Fruit fly (Drosophila melanogaster): ENCODE measurements around the gene Miro.

Miro gene

DNA sequence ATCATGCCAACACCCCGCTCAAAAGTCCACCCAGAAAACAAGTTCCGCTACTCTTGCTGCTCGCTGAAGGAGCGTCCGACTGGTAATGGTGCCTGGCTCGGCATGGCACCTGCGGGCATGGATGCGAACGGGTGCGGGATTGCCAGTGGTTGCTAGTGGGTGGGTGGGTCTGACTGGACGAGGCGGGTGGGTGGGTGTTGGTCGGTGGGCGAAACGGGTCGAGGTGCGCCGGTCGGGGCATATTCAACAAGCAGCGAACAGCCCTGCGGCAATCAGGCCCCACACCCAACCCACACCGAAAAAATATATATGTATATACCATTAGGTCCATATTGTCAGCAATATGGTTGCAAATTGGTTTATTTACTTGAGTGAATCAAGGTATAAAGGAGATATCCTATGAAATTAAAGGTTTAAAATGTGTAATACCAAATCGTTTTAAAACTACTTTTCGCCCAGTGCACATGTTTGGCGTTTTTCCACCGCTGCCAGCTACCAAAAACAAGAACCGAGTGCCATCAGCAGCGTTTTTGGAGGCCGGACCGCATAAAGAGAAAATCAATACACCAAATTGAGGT is 27.9 kb downstream of the Miro start (continued):
- TF ChIP-seq CG2202 (tag; optimal IDR thresholded peaks at IDR 0.05) (no peak), bcd (GFP tag; optimal IDR thresholded peaks at IDR 0.05) (peak; percentile 20), CG7745 (tag; optimal IDR thresholded peaks at IDR 0.05) (no peak), CG9932 (GFP tag; IDR thresholded peaks at IDR 0.05) (peak; percentile 55), CG6791 (GFP tag; IDR thresholded peaks at IDR 0.05; ENCODE audit: partially characterized antibody) (no peak), CG18619 (GFP tag; optimal IDR thresholded peaks at IDR 0.05) (peak; percentile 64), CG17385 (GFP tag; optimal IDR thresholded peaks at IDR 0.05) (peak; percentile 68), gfzf (GFP tag; optimal IDR thresholded peaks at IDR 0.05) (no peak), ase (GFP tag; IDR thresholded peaks at IDR 0.05) (no peak), aop (GFP tag; IDR thresholded peaks at IDR 0.05) (no peak), nmo (GFP tag; optimal IDR thresholded peaks at IDR 0.05) (peak; percentile 65), CG2875 (GFP tag; optimal IDR thresholded peaks at IDR 0.05) (no peak), CG16815 (GFP tag; optimal IDR thresholded peaks at IDR 0.05) (peak; percentile 7), tap (tag; optimal IDR thresholded peaks at IDR 0.05) (peak; percentile 62), sna (GFP tag; IDR thresholded peaks at IDR 0.05; ENCODE audit: partially characterized antibody) (no peak), vnd (GFP tag; IDR thresholded peaks at IDR 0.05; ENCODE audit: partially characterized antibody) (no peak), crol (GFP tag; IDR thresholded peaks at IDR 0.05) (peak; percentile 66), fd3F (GFP tag; optimal IDR thresholded peaks at IDR 0.05) (peak; percentile 62), pho (GFP tag; optimal IDR thresholded peaks at IDR 0.05) (no peak), dpn (GFP tag; optimal IDR thresholded peaks at IDR 0.05) (peak in 1 of 2 experiments; percentile 47), CG7963 (GFP tag; IDR thresholded peaks at IDR 0.05; ENCODE audit: partially characterized antibody) (no peak), wek (GFP tag; optimal IDR thresholded peaks at IDR 0.05) (no peak), Bdp1 (GFP tag; optimal IDR thresholded peaks at IDR 0.05) (no peak), HLH4C (GFP tag; IDR thresholded peaks at IDR 0.05; ENCODE audit: partially characterized antibody) (no peak), cas (GFP tag; IDR thresholded peaks at IDR 0.05) (no peak), CG4854 (GFP tag; optimal IDR thresholded peaks at IDR 0.05) (no peak), chif (GFP tag; optimal IDR thresholded peaks at IDR 0.05) (peak in 1 of 2 experiments; percentile 1), ewg (GFP tag; optimal IDR thresholded peaks at IDR 0.05) (no peak), knrl (GFP tag; IDR thresholded peaks at IDR 0.05; ENCODE audit: partially characterized antibody) (no peak), pfk (GFP tag; optimal IDR thresholded peaks at IDR 0.05) (no peak), mam (GFP tag; optimal IDR thresholded peaks at IDR 0.05) (peak; percentile 18), seq (GFP tag; IDR thresholded peaks at IDR 0.05) (peak; percentile 79), btn (GFP tag; optimal IDR thresholded peaks at IDR 0.05) (no peak), unpg (GFP tag; optimal IDR thresholded peaks at IDR 0.05) (peak; percentile 69), D (optimal IDR thresholded peaks at IDR 0.05) (no peak), D (GFP tag; optimal IDR thresholded peaks at IDR 0.05) (no peak), Rfx (GFP tag; IDR thresholded peaks at IDR 0.05) (peak; percentile 81), B-H2 (GFP tag; optimal IDR thresholded peaks at IDR 0.05) (no peak), CG11247 (GFP tag; IDR thresholded peaks at IDR 0.05) (peak; percentile 50; the same call in 1 of the 2 replicates), schlank (tag; optimal IDR thresholded peaks at IDR 0.05) (no peak), CG15269 (tag; optimal IDR thresholded peaks at IDR 0.05) (peak; percentile 78), CG4707 (GFP tag; optimal IDR thresholded peaks at IDR 0.05) (no peak), CG18262 (tag; optimal IDR thresholded peaks at IDR 0.05) (peak; percentile 45), phol (tag; optimal IDR thresholded peaks at IDR 0.05) (peak; percentile 41), sima (GFP tag; optimal IDR thresholded peaks at IDR 0.05) (no peak), pnt (GFP tag; optimal IDR thresholded peaks at IDR 0.05) (no peak), Poxn (GFP tag; IDR thresholded peaks at IDR 0.05) (no peak), chinmo (GFP tag; IDR thresholded peaks at IDR 0.05; ENCODE audit: partially characterized antibody) (no peak), gce (GFP tag; IDR thresholded peaks at IDR 0.05) (peak; percentile 21; the same call in 1 of the 3 replicates), ci (GFP tag; IDR thresholded peaks at IDR 0.05) (peak; percentile 79)

All from whole organism, embryonic.